Worm (Caenorhabditis elegans) whole organism, L3 larva: Measurements from ENCODE around the gene rab-39.

ENCODE experiments used
- ZK546.5 ChIP-seq: sonication (generic microtip); optimal IDR thresholded peaks from 2 replicates; lab custom pipeline; 2017; ENCODE audit warnings: missing biosample characterization, missing genetic modification characterization
- aly-2 ChIP-seq: fragments of 150-350 bp; optimal IDR thresholded peaks from 2 replicates; lab custom pipeline; 2014; ENCODE audit warnings: missing biosample characterization, missing genetic modification characterization
- ama-1 ChIP-seq: fragments of 150-350 bp; optimal IDR thresholded peaks from 2 replicates; lab custom pipeline; 2018
- ceh-16 ChIP-seq: sonication (generic microtip); optimal IDR thresholded peaks from 2 replicates; lab custom pipeline; 2017; ENCODE audit warnings: missing biosample characterization, missing genetic modification characterization
- ceh-28 ChIP-seq: fragments of 150-350 bp; optimal IDR thresholded peaks from 2 replicates; lab custom pipeline; 2014; ENCODE audit warnings: missing biosample characterization, missing genetic modification reagents, missing genetic modification characterization
- ceh-82 ChIP-seq: fragments of 150-350 bp; optimal IDR thresholded peaks from 2 replicates; lab custom pipeline; 2014; ENCODE audit warnings: missing biosample characterization, missing genetic modification characterization
- ceh-9 ChIP-seq: sonication (generic microtip); optimal IDR thresholded peaks from 2 replicates; lab custom pipeline; 2018; ENCODE audit warnings: missing biosample characterization, missing genetic modification characterization
- egl-27 ChIP-seq: sonication (generic microtip); optimal IDR thresholded peaks from 4 replicates; lab custom pipeline; 2017; ENCODE audit warnings: missing biosample characterization, missing genetic modification reagents, missing genetic modification characterization
- egl-5 ChIP-seq: fragments of 150-350 bp; optimal IDR thresholded peaks from 2 replicates; lab custom pipeline; 2017; ENCODE audit warnings: missing biosample characterization, missing genetic modification reagents, missing genetic modification characterization, inconsistent platforms
- elt-1 ChIP-seq: fragments of 150-350 bp; optimal IDR thresholded peaks from 2 replicates; lab custom pipeline; 2014; ENCODE audit warnings: missing biosample characterization, missing genetic modification characterization
- elt-2 ChIP-seq: sonication (generic microtip); optimal IDR thresholded peaks from 2 replicates; lab custom pipeline; 2016; ENCODE audit warnings: missing genetic modification reagents, mild to moderate bottlenecking, missing genetic modification characterization, missing compliant biosample characterization
- elt-3 ChIP-seq, 3 experiments: fragments of 150-350 bp in 1 of 3; sonication (generic microtip) in 2 of 3; optimal IDR thresholded peaks; 2 replicates in 2 of 3; 4 replicates in 1 of 3; lab custom pipeline; 2014 to 2017; ENCODE audit warnings: missing biosample characterization in 3 of 3, missing genetic modification characterization in 3 of 3
- eor-1 ChIP-seq, 2 experiments: fragments of 150-350 bp; optimal IDR thresholded peaks; 2 replicates each; lab custom pipeline; 2014 to 2018; ENCODE audit warnings: missing biosample characterization in 2 of 2, missing genetic modification characterization in 2 of 2
- fos-1 ChIP-seq: fragments of 150-350 bp; optimal IDR thresholded peaks from 2 replicates; lab custom pipeline; 2014; ENCODE audit warnings: missing biosample characterization, missing genetic modification characterization
- hmg-11 ChIP-seq: sonication (generic microtip); optimal IDR thresholded peaks from 2 replicates; lab custom pipeline; 2016; ENCODE audit warnings: missing genetic modification characterization, missing compliant biosample characterization
- jun-1 ChIP-seq: fragments of 150-350 bp; optimal IDR thresholded peaks from 2 replicates; lab custom pipeline; 2014; ENCODE audit warnings: missing biosample characterization, missing genetic modification reagents, missing genetic modification characterization
- lin-15B ChIP-seq: fragments of 150-350 bp; optimal IDR thresholded peaks from 2 replicates; lab custom pipeline; 2014; ENCODE audit warnings: missing biosample characterization, missing genetic modification characterization
- lin-39 ChIP-seq: fragments of 150-350 bp; optimal IDR thresholded peaks from 2 replicates; lab custom pipeline; 2018; ENCODE audit warnings: missing biosample characterization, missing genetic modification reagents, missing genetic modification characterization
- lsy-12 ChIP-seq: sonication (generic microtip); optimal IDR thresholded peaks from 2 replicates; lab custom pipeline; 2016; ENCODE audit warnings: mild to moderate bottlenecking, missing genetic modification characterization, missing compliant biosample characterization
- mdl-1 ChIP-seq: fragments of 150-350 bp; optimal IDR thresholded peaks from 2 replicates; lab custom pipeline; 2014; ENCODE audit warnings: missing biosample characterization, missing genetic modification characterization
- mml-1 ChIP-seq: fragments of 150-350 bp; sonication (generic microtip); optimal IDR thresholded peaks from 3 replicates; lab custom pipeline; 2014; ENCODE audit warnings: missing biosample characterization, missing genetic modification characterization
- nfya-1 ChIP-seq: sonication (generic microtip); optimal IDR thresholded peaks from 2 replicates; lab custom pipeline; 2017; ENCODE audit warnings: missing genetic modification characterization, mild to moderate bottlenecking, missing compliant biosample characterization, antibody characterized with exemption, moderate library complexity; ENCODE audit not compliant: insufficient read depth
- nhr-11 ChIP-seq: fragments of 150-350 bp; optimal IDR thresholded peaks from 2 replicates; lab custom pipeline; 2014; ENCODE audit warnings: missing biosample characterization, missing genetic modification characterization
- nhr-25 ChIP-seq: sonication (generic microtip); optimal IDR thresholded peaks from 2 replicates; lab custom pipeline; 2017; ENCODE audit warnings: missing biosample characterization, missing genetic modification characterization
- nhr-43 ChIP-seq: sonication (generic microtip); optimal IDR thresholded peaks from 2 replicates; lab custom pipeline; 2016; ENCODE audit warnings: mild to moderate bottlenecking, missing genetic modification characterization, missing compliant biosample characterization; ENCODE audit not compliant: poor library complexity, severe bottlenecking
- nhr-67 ChIP-seq: fragments of 150-350 bp; optimal IDR thresholded peaks from 2 replicates; lab custom pipeline; 2014; ENCODE audit warnings: missing biosample characterization, missing genetic modification characterization
- nhr-77 ChIP-seq: fragments of 150-350 bp; optimal IDR thresholded peaks from 2 replicates; lab custom pipeline; 2014; ENCODE audit warnings: missing biosample characterization, missing genetic modification characterization
- pha-4 ChIP-seq: fragments of 150-350 bp; optimal IDR thresholded peaks from 2 replicates; lab custom pipeline; 2014; ENCODE audit warnings: missing biosample characterization, missing genetic modification reagents, missing genetic modification characterization
- pqm-1 ChIP-seq: fragments of 150-350 bp; optimal IDR thresholded peaks from 2 replicates; lab custom pipeline; 2017; ENCODE audit warnings: missing biosample characterization, missing genetic modification characterization, inconsistent platforms
- skn-1 ChIP-seq: fragments of 150-350 bp; optimal IDR thresholded peaks from 2 replicates; lab custom pipeline; 2014; ENCODE audit warnings: missing biosample characterization, missing genetic modification characterization
- snpc-4 ChIP-seq: fragments of 150-350 bp; optimal IDR thresholded peaks from 2 replicates; lab custom pipeline; 2014; ENCODE audit warnings: missing biosample characterization, missing genetic modification characterization
- unc-39 ChIP-seq: sonication (generic microtip); optimal IDR thresholded peaks from 4 replicates; lab custom pipeline; 2017; ENCODE audit warnings: missing biosample characterization, missing genetic modification characterization
- unc-62 ChIP-seq: fragments of 150-350 bp; sonication (generic microtip); optimal IDR thresholded peaks from 4 replicates; lab custom pipeline; 2014; ENCODE audit warnings: missing biosample characterization, missing genetic modification reagents, missing genetic modification characterization
- zag-1 ChIP-seq: fragments of 150-350 bp; optimal IDR thresholded peaks from 2 replicates; lab custom pipeline; 2014; ENCODE audit warnings: missing biosample characterization, missing genetic modification characterization
- ztf-4 ChIP-seq: fragments of 150-350 bp; optimal IDR thresholded peaks from 2 replicates; lab custom pipeline; 2014; ENCODE audit warnings: missing biosample characterization, missing genetic modification characterization

rab-39 gene

DNA sequence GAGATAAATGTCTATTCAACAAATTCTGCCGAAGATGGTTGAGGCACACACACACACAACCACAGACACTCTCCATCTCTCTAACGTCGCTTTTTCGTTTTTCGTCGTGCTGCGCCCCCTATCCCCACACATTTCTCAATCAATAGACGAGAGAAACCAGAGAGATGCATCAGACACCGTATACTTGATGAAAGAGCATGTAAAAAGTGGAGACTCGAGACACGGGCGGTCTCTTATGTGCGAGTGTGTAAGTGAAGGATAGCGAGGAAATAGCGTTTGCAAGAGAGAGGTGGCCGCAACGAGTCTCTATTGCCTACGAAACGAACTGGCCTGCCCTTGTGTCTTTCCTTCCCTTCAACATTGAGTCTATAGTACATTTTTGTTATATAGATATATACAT is 39.9 kb downstream of the rab-39 start (continued):
- no peak for TF ChIP-seq ceh-82 (tag; lab: Kevin White, UChicago)
- TF ChIP-seq lin-15B (tag; lab: Kevin White, UChicago), result peak; percentile 88
- TF ChIP-seq elt-2 (tag; lab: Kevin White, UChicago), result peak; percentile 88
- no peak for TF ChIP-seq mml-1 (tag; lab: Kevin White, UChicago)

DNA sequence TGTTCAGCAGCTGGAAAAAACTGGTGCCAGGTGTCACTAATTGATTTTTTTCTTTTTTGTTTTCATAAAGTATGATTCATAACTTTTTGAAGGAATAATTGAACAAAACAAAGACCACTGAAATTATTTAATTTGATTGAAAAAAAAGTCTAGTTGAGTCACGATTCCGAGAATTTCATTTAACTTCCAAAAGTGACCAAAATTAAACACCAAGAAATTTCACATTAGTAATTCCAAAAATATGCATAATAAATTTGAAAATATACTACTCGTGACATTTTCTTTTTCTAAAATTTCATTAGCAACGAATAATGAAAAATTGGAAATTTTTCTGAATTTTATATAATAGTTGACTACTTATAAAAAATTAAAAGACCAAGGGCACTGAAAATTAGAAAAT is 40.7 kb downstream of the rab-39 start:
- no peak for TF ChIP-seq jun-1 (tag; lab: Kevin White, UChicago)
- no peak for TF ChIP-seq ceh-16 (tag; lab: Kevin White, UChicago)
- TF ChIP-seq egl-27, result no peak
- no peak for TF ChIP-seq lsy-12 (tag; lab: Kevin White, UChicago)
- TF ChIP-seq ceh-28 (tag; lab: Kevin White, UChicago), result no peak
- no peak for TF ChIP-seq lin-15B (tag; lab: Kevin White, UChicago)
- no peak for TF ChIP-seq snpc-4 (tag; lab: Kevin White, UChicago)
- TF ChIP-seq elt-1 (tag; lab: Kevin White, UChicago), result no peak
- TF ChIP-seq eor-1 (tag; optimal IDR thresholded peaks at IDR 0.05; lab: Kevin White, UChicago), result no peak
- no peak for TF ChIP-seq unc-39 (tag; lab: Kevin White, UChicago)
- TF ChIP-seq fos-1 (tag; lab: Kevin White, UChicago), result no peak
- TF ChIP-seq nhr-43 (tag; lab: Kevin White, UChicago), result no peak
- TF ChIP-seq skn-1, result no peak
- TF ChIP-seq elt-3 (tag; optimal IDR thresholded peaks at IDR 0.05; lab: Kevin White, UChicago), result no peak
- no peak for TF ChIP-seq zag-1 (tag; lab: Kevin White, UChicago)
- TF ChIP-seq ztf-4 (tag; lab: Kevin White, UChicago), result no peak
- no peak for TF ChIP-seq mdl-1
- TF ChIP-seq aly-2, result no peak
- TF ChIP-seq nhr-25 (tag; lab: Kevin White, UChicago), result no peak
- no peak for TF ChIP-seq nhr-77 (tag; lab: Kevin White, UChicago)

DNA sequence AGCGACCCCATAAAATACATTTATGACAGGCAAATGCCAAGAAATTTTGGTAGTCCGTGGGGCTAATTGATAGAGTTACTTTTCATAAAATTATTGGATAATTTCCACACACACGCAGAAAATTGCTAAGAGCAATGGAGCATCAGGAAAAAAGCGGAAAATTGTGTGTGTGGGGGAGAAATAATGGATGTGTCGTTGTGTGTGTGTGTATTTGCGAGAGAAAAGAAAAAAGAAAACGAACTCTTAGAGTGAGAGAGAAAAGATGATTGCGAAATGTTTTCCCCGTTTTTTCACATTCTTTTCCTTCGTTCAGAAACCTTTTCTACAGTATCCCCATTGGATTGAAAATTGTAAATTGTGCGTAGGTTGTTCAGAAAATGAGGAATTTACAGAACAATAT is 41.1 kb downstream of the rab-39 start:
- TF ChIP-seq nhr-77 (tag; lab: Kevin White, UChicago), result no peak
- TF ChIP-seq ceh-16 (tag; lab: Kevin White, UChicago), result no peak
- TF ChIP-seq ama-1 (lab: Kevin White, UChicago), result peak; percentile 40
- no peak for TF ChIP-seq mml-1 (tag; lab: Kevin White, UChicago)
- no peak for TF ChIP-seq nhr-11
- peak; percentile 6 for TF ChIP-seq lin-15B (tag; lab: Kevin White, UChicago)
- TF ChIP-seq zag-1 (tag; lab: Kevin White, UChicago), result no peak
- no peak for TF ChIP-seq mdl-1
- TF ChIP-seq nfya-1 (tag; lab: Kevin White, UChicago), result peak; percentile 56
- no peak for TF ChIP-seq jun-1 (tag; lab: Kevin White, UChicago)
- peak; percentile 57 for TF ChIP-seq hmg-11 (tag; lab: Kevin White, UChicago)
- peak; percentile 69 for TF ChIP-seq egl-5
- TF ChIP-seq lin-39, result peak; percentile 55
- TF ChIP-seq nhr-43 (tag; lab: Kevin White, UChicago), result no peak
- TF ChIP-seq pqm-1 (tag; lab: Kevin White, UChicago), result no peak
- no peak for TF ChIP-seq nhr-67

DNA sequence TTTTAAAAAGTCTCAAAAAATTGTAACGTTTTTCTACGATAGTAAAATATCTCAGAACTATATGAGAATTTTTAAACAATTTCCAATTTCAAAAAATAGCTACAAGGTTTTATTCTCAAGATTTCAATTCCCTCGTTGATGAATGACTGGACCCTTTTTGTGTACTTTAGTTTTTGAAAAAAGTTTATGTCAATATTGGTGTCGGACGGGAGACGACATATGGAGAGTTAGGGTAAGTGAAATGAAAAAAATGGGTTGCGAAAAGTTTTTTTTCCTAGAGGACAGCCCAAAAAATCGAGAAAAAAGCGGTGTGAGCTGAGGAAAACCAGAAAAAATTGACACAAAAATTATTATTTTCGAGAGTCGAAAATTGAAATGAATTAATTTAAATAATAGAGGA is 41.9 kb downstream of the rab-39 start:
- TF ChIP-seq ama-1 (lab: Kevin White, UChicago) (peak; percentile 41), unc-62 (GFP tag; lab: Kevin White, UChicago) (no peak), pha-4 (tag; lab: Kevin White, UChicago) (peak; percentile 93)

DNA sequence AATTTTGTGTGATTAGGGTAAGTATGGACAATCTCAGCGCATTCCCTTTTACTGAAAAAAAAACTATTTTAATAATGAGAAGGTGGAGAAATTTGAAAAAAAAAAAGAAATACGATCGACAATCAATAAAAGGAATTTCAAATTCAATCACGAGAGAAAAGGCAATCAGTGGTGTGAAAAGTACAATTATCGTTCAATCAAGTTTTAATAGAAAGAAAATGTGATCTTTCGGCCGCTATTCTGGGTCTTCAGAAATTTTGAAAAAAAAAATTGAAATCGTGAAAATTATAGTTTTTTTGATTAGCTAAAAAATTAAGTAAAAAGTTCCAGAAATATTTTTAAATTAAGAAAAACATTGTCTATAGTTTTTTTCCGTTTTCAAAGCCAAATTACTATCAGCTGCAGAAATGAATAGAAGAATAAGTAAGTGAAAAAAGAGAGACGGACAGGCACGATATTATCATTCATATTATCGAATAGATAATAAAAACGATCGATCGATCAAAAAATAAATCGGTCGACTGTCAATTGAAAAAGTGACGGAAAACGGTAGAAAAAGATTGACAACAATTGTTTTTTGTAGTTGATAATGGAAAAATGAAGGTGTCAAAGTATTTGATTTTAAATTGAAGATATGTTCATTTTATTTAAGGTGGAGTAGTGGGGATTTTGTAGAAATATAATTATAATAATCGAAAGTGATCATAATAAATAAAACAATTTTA is 42.5 kb downstream of the rab-39 start, which contains the start of gene gldi-3:
Gene gldi-3 (minus strand): TSS at position 51 of the 725 bp plus-strand sequence.
- TF ChIP-seq ceh-9 (tag; lab: Kevin White, UChicago), result no peak
- no peak for TF ChIP-seq ZK546.5 (tag; lab: Kevin White, UChicago)
- TF ChIP-seq ceh-82 (tag; lab: Kevin White, UChicago), result no peak
- TF ChIP-seq elt-2 (tag; lab: Kevin White, UChicago), result peak; percentile 61
- no peak for TF ChIP-seq ama-1 (lab: Kevin White, UChicago)
- no peak for TF ChIP-seq ztf-4 (tag; lab: Kevin White, UChicago)
- peak; percentile 7 for TF ChIP-seq pqm-1 (tag; lab: Kevin White, UChicago)
- TF ChIP-seq, all 47 proteins: peak for 2
